Worm (Caenorhabditis elegans) whole organism, young adult: ENCODE results near the gene F58A4.2.
A peak's percentile ranks its signal among the peaks of the same experiment; 100 is the strongest.

Source experiments
- B0261.1 ChIP-seq: sonication (generic microtip); optimal IDR thresholded peaks from 2 replicates; lab custom pipeline; 2016; ENCODE audit warnings: mild to moderate bottlenecking, missing genetic modification characterization, moderate library complexity, missing compliant biosample characterization
- C06A6.2 ChIP-seq: fragments of 200-800 bp; sonication (Bioruptor generic); conservative IDR thresholded peaks from 2 replicates; pipeline ENCODE4 v1.3.6; 2022; ENCODE audit warnings: missing genetic modification characterization, missing compliant biosample characterization
- F39B2.1 ChIP-seq: fragments of 200-800 bp; sonication (Bioruptor generic); IDR thresholded peaks from 2 replicates; pipeline ENCODE4 v1.3.6; 2022; ENCODE audit warnings: missing genetic modification reagents, missing genetic modification characterization, missing compliant biosample characterization
- F49E8.2 ChIP-seq: sonication (generic microtip); optimal IDR thresholded peaks from 3 replicates; lab custom pipeline; 2017; ENCODE audit warnings: missing genetic modification characterization, mild to moderate bottlenecking, missing compliant biosample characterization, antibody characterized with exemption, moderate library complexity; ENCODE audit not compliant: insufficient read depth
- K11D2.4 ChIP-seq: fragments of 200-800 bp; sonication (Bioruptor generic); IDR thresholded peaks from 2 replicates; pipeline ENCODE4 v1.3.6; 2022; ENCODE audit warnings: missing genetic modification reagents, missing genetic modification characterization, missing compliant biosample characterization
- K12H6.12 ChIP-seq: fragments of 200-800 bp; sonication (Bioruptor generic); optimal IDR thresholded peaks from 2 replicates; lab custom pipeline; 2018; ENCODE audit warnings: mild to moderate bottlenecking, missing genetic modification characterization, missing compliant biosample characterization
- Y53F4B.3 ChIP-seq: fragments of 200-800 bp; sonication (Bioruptor generic); IDR thresholded peaks from 2 replicates; pipeline ENCODE4 v1.3.6; 2022; ENCODE audit warnings: missing genetic modification reagents, missing genetic modification characterization, missing compliant biosample characterization
- Y79H2A.3 ChIP-seq: fragments of 200-800 bp; sonication (Bioruptor generic); conservative IDR thresholded peaks from 2 replicates; pipeline ENCODE4 v1.3.6; 2022; ENCODE audit warnings: missing genetic modification reagents, missing genetic modification characterization, missing compliant biosample characterization
- akir-1 ChIP-seq: fragments of 200-800 bp; sonication (Bioruptor generic); optimal IDR thresholded peaks from 2 replicates; lab custom pipeline; 2018; ENCODE audit warnings: mild to moderate bottlenecking, missing genetic modification characterization, moderate library complexity, missing compliant biosample characterization
- ama-1 ChIP-seq, 3 experiments: fragments of 150-350 bp in 1 of 3; sonication (generic microtip) in 2 of 3; optimal IDR thresholded peaks; 2 replicates each; lab custom pipeline; 2014 to 2018; ENCODE audit warnings: missing biosample characterization in 2 of 3, missing genetic modification characterization in 2 of 3, missing genetic modification reagents in 2 of 3
- aptf-3 ChIP-seq: fragments of 200-800 bp; sonication (Bioruptor generic); IDR thresholded peaks from 2 replicates; pipeline ENCODE4 v1.3.6; 2022; ENCODE audit warnings: missing genetic modification characterization, missing compliant biosample characterization
- attf-5 ChIP-seq: fragments of 200-800 bp; sonication (Bioruptor generic); optimal IDR thresholded peaks from 2 replicates; lab custom pipeline; 2018; ENCODE audit warnings: mild to moderate bottlenecking, missing genetic modification characterization, missing compliant biosample characterization
- attf-6 ChIP-seq: fragments of 200-800 bp; sonication (Bioruptor generic); IDR thresholded peaks from 2 replicates; pipeline ENCODE4 v1.3.6; 2022; ENCODE audit warnings: missing genetic modification reagents, missing genetic modification characterization, missing compliant biosample characterization
- bed-1 ChIP-seq: fragments of 200-800 bp; sonication (Bioruptor generic); IDR thresholded peaks from 2 replicates; pipeline ENCODE4 v1.3.6; 2022; ENCODE audit warnings: missing genetic modification reagents, missing genetic modification characterization, missing compliant biosample characterization
- ceh-100 ChIP-seq: fragments of 200-800 bp; sonication (Bioruptor generic); IDR thresholded peaks from 2 replicates; pipeline ENCODE4 v1.3.6; 2022; ENCODE audit warnings: missing genetic modification reagents, missing genetic modification characterization, missing compliant biosample characterization
- dox-1 ChIP-seq: fragments of 200-800 bp; sonication (Bioruptor generic); IDR thresholded peaks from 2 replicates; pipeline ENCODE4 v1.3.6; 2022; ENCODE audit warnings: missing genetic modification reagents, missing genetic modification characterization, missing compliant biosample characterization
- egrh-3 ChIP-seq: fragments of 200-800 bp; sonication (Bioruptor generic); IDR thresholded peaks from 2 replicates; pipeline ENCODE4 v1.3.6; 2022; ENCODE audit warnings: missing genetic modification reagents, missing genetic modification characterization, missing compliant biosample characterization
- fkh-3 ChIP-seq: sonication (generic microtip); optimal IDR thresholded peaks from 2 replicates; lab custom pipeline; 2016; ENCODE audit warnings: mild to moderate bottlenecking, missing genetic modification characterization, missing compliant biosample characterization
- hmg-1.2 ChIP-seq: fragments of 200-800 bp; sonication (Bioruptor generic); IDR thresholded peaks from 2 replicates; pipeline ENCODE4 v1.3.6; 2022; ENCODE audit warnings: missing genetic modification reagents, missing genetic modification characterization, missing compliant biosample characterization
- hmg-20 ChIP-seq: fragments of 200-800 bp; sonication (Bioruptor generic); IDR thresholded peaks from 2 replicates; pipeline ENCODE4 v1.3.6; 2022; ENCODE audit warnings: missing genetic modification reagents, missing genetic modification characterization, missing compliant biosample characterization
- hsf-1 ChIP-seq: fragments of 200-800 bp; sonication (Bioruptor generic); IDR thresholded peaks from 2 replicates; pipeline ENCODE4 v1.3.6; 2022; ENCODE audit warnings: missing genetic modification reagents, missing genetic modification characterization, missing compliant biosample characterization
- lin-26 ChIP-seq: fragments of 200-800 bp; sonication (Bioruptor generic); IDR thresholded peaks from 2 replicates; pipeline ENCODE4 v1.3.6; 2022; ENCODE audit warnings: missing genetic modification reagents, missing genetic modification characterization, missing compliant biosample characterization
- madf-10 ChIP-seq: sonication (generic microtip); optimal IDR thresholded peaks from 2 replicates; lab custom pipeline; 2016; ENCODE audit warnings: mild to moderate bottlenecking, missing genetic modification characterization, missing compliant biosample characterization
- mcd-1 ChIP-seq: fragments of 200-800 bp; sonication (Bioruptor generic); IDR thresholded peaks from 2 replicates; pipeline ENCODE4 v1.3.6; 2022; ENCODE audit warnings: missing genetic modification reagents, missing genetic modification characterization, missing compliant biosample characterization
- nfya-1 ChIP-seq: sonication (generic microtip); optimal IDR thresholded peaks from 2 replicates; lab custom pipeline; 2017; ENCODE audit warnings: antibody characterized with exemption, missing compliant biosample characterization, missing genetic modification characterization, borderline replicate concordance; ENCODE audit not compliant: insufficient read depth
- nfyb-1 ChIP-seq: fragments of 200-800 bp; sonication (Bioruptor generic); IDR thresholded peaks from 2 replicates; pipeline ENCODE4 v1.3.6; 2022; ENCODE audit warnings: missing genetic modification reagents, missing genetic modification characterization, missing compliant biosample characterization
- nhr-179 ChIP-seq: sonication (generic microtip); optimal IDR thresholded peaks from 2 replicates; lab custom pipeline; 2016; ENCODE audit warnings: mild to moderate bottlenecking, missing genetic modification characterization, missing compliant biosample characterization
- sdz-38 ChIP-seq: sonication (generic microtip); optimal IDR thresholded peaks from 2 replicates; lab custom pipeline; 2016; ENCODE audit warnings: missing genotype, missing genetic modification characterization, missing compliant biosample characterization
- snpc-1.1 ChIP-seq: sonication (generic microtip); optimal IDR thresholded peaks from 2 replicates; lab custom pipeline; 2017; ENCODE audit warnings: missing genetic modification characterization, mild to moderate bottlenecking, missing compliant biosample characterization, antibody characterized with exemption, moderate library complexity, missing genotype, missing genetic modification reagents; ENCODE audit not compliant: insufficient read depth
- snpc-1.3 ChIP-seq: sonication (generic microtip); optimal IDR thresholded peaks from 2 replicates; lab custom pipeline; 2017; ENCODE audit warnings: missing genetic modification characterization, mild to moderate bottlenecking, missing compliant biosample characterization, antibody characterized with exemption, moderate library complexity, missing genotype, missing genetic modification reagents; ENCODE audit not compliant: insufficient read depth
- snpc-4 ChIP-seq, 5 experiments: fragments of 150-350 bp in 1 of 5; sonication (generic microtip) in 4 of 5; optimal IDR thresholded peaks; 2 replicates each; lab custom pipeline; 2014 to 2018; ENCODE audit warnings: missing genetic modification characterization in 5 of 5, missing biosample characterization in 3 of 5, antibody characterized with exemption in 2 of 5, mild to moderate bottlenecking in 2 of 5, missing compliant biosample characterization in 2 of 5, missing genotype in 2 of 5, moderate library complexity in 2 of 5, missing genetic modification reagents in 1 of 5
- sptf-2 ChIP-seq: fragments of 200-800 bp; sonication (Bioruptor generic); optimal IDR thresholded peaks from 2 replicates; lab custom pipeline; 2018; ENCODE audit warnings: mild to moderate bottlenecking, missing genetic modification characterization, missing compliant biosample characterization
- tbx-9 ChIP-seq: sonication (generic microtip); optimal IDR thresholded peaks from 2 replicates; lab custom pipeline; 2016; ENCODE audit warnings: borderline replicate concordance, missing genetic modification characterization, inconsistent platforms, missing compliant biosample characterization
- unc-130 ChIP-seq: sonication (generic microtip); optimal IDR thresholded peaks from 2 replicates; lab custom pipeline; 2016; ENCODE audit warnings: missing genetic modification reagents, missing genetic modification characterization, missing compliant biosample characterization
- ztf-28 ChIP-seq: fragments of 200-800 bp; sonication (Bioruptor generic); IDR thresholded peaks from 2 replicates; pipeline ENCODE4 v1.3.6; 2022; ENCODE audit warnings: missing genetic modification reagents, missing genetic modification characterization, missing compliant biosample characterization
- ztf-3 ChIP-seq: fragments of 200-800 bp; sonication (Bioruptor generic); optimal IDR thresholded peaks from 2 replicates; lab custom pipeline; 2018; ENCODE audit warnings: mild to moderate bottlenecking, missing genetic modification characterization, missing compliant biosample characterization

The F58A4.2 gene

DNA sequence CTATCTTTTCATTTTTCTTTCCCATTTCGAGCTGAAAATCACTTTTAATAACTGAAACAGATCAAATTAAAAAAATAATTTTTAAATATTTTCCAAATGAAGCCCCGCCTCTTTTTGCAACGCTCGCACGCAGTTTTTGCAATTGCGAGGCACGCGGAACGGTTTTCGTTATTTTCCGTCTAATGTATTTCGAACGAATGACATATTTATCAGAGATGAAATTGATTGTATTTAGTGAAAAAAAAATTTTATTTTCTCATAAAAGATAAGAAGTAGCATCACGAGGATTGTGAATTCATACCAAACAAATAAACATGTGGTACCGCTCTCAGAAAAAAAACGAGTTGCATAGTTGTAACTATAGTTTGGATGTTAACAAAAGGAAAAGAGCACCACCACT is 29.3 kb upstream of the F58A4.2 start, which contains the start of gene rpac-19 (continued):
- TF ChIP-seq snpc-4 (GFP tag; optimal IDR thresholded peaks at IDR 0.05; lab: Kevin White, UChicago) (no peak), snpc-4 (tag; optimal IDR thresholded peaks at IDR 0.05; lab: Kevin White, UChicago) (peak in 3 of 4 experiments; percentile 55 to 76 (median 58)), attf-5 (GFP tag; lab: Kevin White, UChicago) (peak; percentile 79), bed-1 (GFP tag; lab: Robert Waterston, UW) (no peak), F39B2.1 (no peak), lin-26 (0 out of 2 replicates have a peak, but pooled peaks have one; percentile 43), akir-1 (GFP tag; lab: Kevin White, UChicago) (no peak), sptf-2 (GFP tag; lab: Kevin White, UChicago) (no peak), mcd-1 (GFP tag; lab: Robert Waterston, UW) (peak; percentile 78), C06A6.2 (GFP tag; lab: Robert Waterston, UW) (peak; percentile 62; the same call in 1 of the 2 replicates), snpc-1.1 (peak; percentile 67), hmg-20 (GFP tag; lab: Robert Waterston, UW) (no peak), ztf-3 (GFP tag; lab: Kevin White, UChicago) (peak; percentile 20), ama-1 (optimal IDR thresholded peaks at IDR 0.05; lab: Kevin White, UChicago) (peak; percentile 74), ama-1 (GFP tag; optimal IDR thresholded peaks at IDR 0.05; lab: Kevin White, UChicago) (peak in 1 of 2 experiments; percentile 77), sdz-38 (tag; lab: Kevin White, UChicago) (no peak), tbx-9 (tag; lab: Kevin White, UChicago) (no peak), F49E8.2 (tag; lab: Kevin White, UChicago) (peak; percentile 44), nhr-179 (no peak), fkh-3 (tag; lab: Kevin White, UChicago) (no peak), dox-1 (GFP tag; lab: Robert Waterston, UW) (no peak), snpc-1.3 (tag; lab: Kevin White, UChicago) (peak; percentile 53), K11D2.4 (peak; percentile 33; the same call in 1 of the 2 replicates), attf-6 (GFP tag; lab: Robert Waterston, UW) (peak; percentile 60), nfya-1 (tag; lab: Kevin White, UChicago) (no peak), nfyb-1 (peak; percentile 83; the same call in 1 of the 2 replicates), aptf-3 (no peak), ceh-100 (GFP tag; lab: Robert Waterston, UW) (peak; percentile 51; the same call in 1 of the 2 replicates), Y53F4B.3 (GFP tag; lab: Robert Waterston, UW) (no peak), hmg-1.2 (GFP tag; lab: Robert Waterston, UW) (peak; percentile 45)

DNA sequence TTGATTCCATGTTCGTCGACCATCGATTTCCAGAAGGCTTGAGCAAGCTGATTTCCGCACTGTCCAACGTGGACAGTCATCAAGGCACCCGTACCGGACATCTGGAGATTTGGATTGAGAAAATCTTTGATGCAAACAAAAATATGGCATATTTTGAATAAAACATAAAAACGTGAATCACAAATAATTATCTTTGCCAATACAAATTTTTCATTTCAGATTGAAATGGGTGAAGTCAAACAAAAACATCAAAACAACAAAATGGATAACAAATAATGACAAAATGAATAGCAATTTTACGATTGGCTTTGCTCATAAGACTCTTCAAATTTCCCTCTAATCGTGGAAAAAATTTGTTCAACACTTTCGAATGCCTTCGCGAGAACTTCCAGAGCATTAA is 28.5 kb upstream of the F58A4.2 start, which contains the start of gene tbg-1:
tbg-1 (minus strand) TSS at position 101 of the 400 bp plus-strand sequence.
- no peak for TF ChIP-seq madf-10
- TF ChIP-seq F39B2.1, result no peak
- no peak for TF ChIP-seq Y79H2A.3
- no peak for TF ChIP-seq B0261.1
- no peak for TF ChIP-seq egrh-3 (GFP tag; lab: Robert Waterston, UW)
- no peak for TF ChIP-seq ztf-28 (GFP tag; lab: Robert Waterston, UW)
- no peak for TF ChIP-seq unc-130
- no peak for TF ChIP-seq K12H6.12 (tag; lab: Kevin White, UChicago)
- no peak for TF ChIP-seq hsf-1
- no peak for TF ChIP-seq snpc-1.3 (tag; lab: Kevin White, UChicago)
- no peak for TF ChIP-seq attf-6 (GFP tag; lab: Robert Waterston, UW)
